Worm (Caenorhabditis elegans) whole organism, young adult: Measurements from ENCODE around the gene str-136.

Experiments used
- B0035.1 ChIP-seq: sonication (generic microtip); optimal IDR thresholded peaks from 2 replicates; lab custom pipeline; 2016; ENCODE audit warnings: missing genetic modification characterization, mild to moderate bottlenecking, missing compliant biosample characterization, missing genotype, missing genetic modification reagents
- C17E4.6 ChIP-seq: fragments of 200-800 bp; sonication (Bioruptor generic); IDR thresholded peaks from 2 replicates; pipeline ENCODE4 v1.3.6; 2022; ENCODE audit warnings: missing genetic modification reagents, missing genetic modification characterization, missing compliant biosample characterization
- F22D6.2 ChIP-seq: sonication (generic microtip); optimal IDR thresholded peaks from 2 replicates; lab custom pipeline; 2016; ENCODE audit warnings: mild to moderate bottlenecking, missing genetic modification characterization, missing compliant biosample characterization
- T07F8.4 ChIP-seq: sonication (generic microtip); optimal IDR thresholded peaks from 2 replicates; lab custom pipeline; 2016; ENCODE audit warnings: mild to moderate bottlenecking, missing genetic modification characterization, moderate library complexity, missing compliant biosample characterization
- T26A5.8 ChIP-seq: sonication (generic microtip); optimal IDR thresholded peaks from 2 replicates; lab custom pipeline; 2016; ENCODE audit warnings: missing genetic modification characterization, missing compliant biosample characterization
- Y53G8AR.9 ChIP-seq: fragments of 200-800 bp; sonication (Bioruptor generic); conservative IDR thresholded peaks from 2 replicates; pipeline ENCODE4 v1.3.6; 2022; ENCODE audit warnings: missing genetic modification reagents, missing genetic modification characterization, missing compliant biosample characterization
- ZK185.1 ChIP-seq: sonication (generic microtip); optimal IDR thresholded peaks from 2 replicates; lab custom pipeline; 2016; ENCODE audit warnings: mild to moderate bottlenecking, missing genetic modification characterization, missing compliant biosample characterization; ENCODE audit not compliant: poor library complexity, severe bottlenecking
- akir-1 ChIP-seq: fragments of 200-800 bp; sonication (Bioruptor generic); optimal IDR thresholded peaks from 2 replicates; lab custom pipeline; 2018; ENCODE audit warnings: mild to moderate bottlenecking, missing genetic modification characterization, moderate library complexity, missing compliant biosample characterization
- attf-6 ChIP-seq: fragments of 200-800 bp; sonication (Bioruptor generic); IDR thresholded peaks from 2 replicates; pipeline ENCODE4 v1.3.6; 2022; ENCODE audit warnings: missing genetic modification reagents, missing genetic modification characterization, missing compliant biosample characterization
- ceh-40 ChIP-seq: fragments of 200-800 bp; sonication (Bioruptor generic); IDR thresholded peaks from 2 replicates; pipeline ENCODE4 v1.3.6; 2022; ENCODE audit warnings: missing genetic modification characterization, missing compliant biosample characterization
- chd-7 ChIP-seq: sonication (generic microtip); optimal IDR thresholded peaks from 2 replicates; lab custom pipeline; 2016; ENCODE audit warnings: mild to moderate bottlenecking, missing genetic modification characterization, moderate library complexity, missing compliant biosample characterization
- dpff-1 ChIP-seq: sonication (generic microtip); optimal IDR thresholded peaks from 2 replicates; lab custom pipeline; 2017; ENCODE audit warnings: mild to moderate bottlenecking, missing genetic modification characterization, missing compliant biosample characterization
- ekl-4 ChIP-seq: fragments of 200-800 bp; sonication (Bioruptor generic); IDR thresholded peaks from 2 replicates; pipeline ENCODE4 v1.3.6; 2022; ENCODE audit warnings: missing genetic modification reagents, missing genetic modification characterization, missing compliant biosample characterization
- hmg-1.2 ChIP-seq: fragments of 200-800 bp; sonication (Bioruptor generic); IDR thresholded peaks from 2 replicates; pipeline ENCODE4 v1.3.6; 2022; ENCODE audit warnings: missing genetic modification reagents, missing genetic modification characterization, missing compliant biosample characterization
- hmg-20 ChIP-seq: fragments of 200-800 bp; sonication (Bioruptor generic); IDR thresholded peaks from 2 replicates; pipeline ENCODE4 v1.3.6; 2022; ENCODE audit warnings: missing genetic modification reagents, missing genetic modification characterization, missing compliant biosample characterization
- hsf-1 ChIP-seq: fragments of 200-800 bp; sonication (Bioruptor generic); IDR thresholded peaks from 2 replicates; pipeline ENCODE4 v1.3.6; 2022; ENCODE audit warnings: missing genetic modification reagents, missing genetic modification characterization, missing compliant biosample characterization
- lsy-27 ChIP-seq: sonication (generic microtip); optimal IDR thresholded peaks from 2 replicates; lab custom pipeline; 2017; ENCODE audit warnings: missing genetic modification characterization, mild to moderate bottlenecking, missing compliant biosample characterization, antibody characterized with exemption, missing genotype, borderline replicate concordance; ENCODE audit not compliant: insufficient read depth
- madf-10 ChIP-seq: sonication (generic microtip); optimal IDR thresholded peaks from 2 replicates; lab custom pipeline; 2016; ENCODE audit warnings: mild to moderate bottlenecking, missing genetic modification characterization, missing compliant biosample characterization
- nfya-2 ChIP-seq: fragments of 200-800 bp; sonication (Bioruptor generic); IDR thresholded peaks from 2 replicates; pipeline ENCODE4 v1.3.6; 2022; ENCODE audit warnings: missing genetic modification reagents, missing genetic modification characterization, missing compliant biosample characterization
- nhr-80 ChIP-seq: sonication (generic microtip); optimal IDR thresholded peaks from 2 replicates; lab custom pipeline; 2016; ENCODE audit warnings: missing genetic modification characterization, missing compliant biosample characterization
- pha-4 ChIP-seq: fragments of 150-350 bp; sonication (generic microtip); optimal IDR thresholded peaks from 2 replicates; lab custom pipeline; 2014; ENCODE audit warnings: missing biosample characterization, missing genetic modification reagents, missing genetic modification characterization
- rec-8 ChIP-seq, 2 experiments: sonication (generic microtip); optimal IDR thresholded peaks; 2 replicates each; lab custom pipeline; 2016; ENCODE audit warnings: mild to moderate bottlenecking in 2 of 2, missing genetic modification characterization in 2 of 2, missing genetic modification reagents in 2 of 2, missing genotype in 2 of 2, missing biosample characterization in 1 of 2, missing compliant biosample characterization in 1 of 2, moderate library complexity in 1 of 2
- repo-1 ChIP-seq: sonication (generic microtip); optimal IDR thresholded peaks from 2 replicates; lab custom pipeline; 2017; ENCODE audit warnings: mild to moderate bottlenecking, missing genetic modification characterization, missing compliant biosample characterization
- sdz-38 ChIP-seq: sonication (generic microtip); optimal IDR thresholded peaks from 2 replicates; lab custom pipeline; 2016; ENCODE audit warnings: missing genotype, missing genetic modification characterization, missing compliant biosample characterization
- snpc-1.1 ChIP-seq: sonication (generic microtip); optimal IDR thresholded peaks from 2 replicates; lab custom pipeline; 2017; ENCODE audit warnings: missing genetic modification characterization, mild to moderate bottlenecking, missing compliant biosample characterization, antibody characterized with exemption, moderate library complexity, missing genotype, missing genetic modification reagents; ENCODE audit not compliant: insufficient read depth
- snpc-1.3 ChIP-seq: sonication (generic microtip); optimal IDR thresholded peaks from 2 replicates; lab custom pipeline; 2017; ENCODE audit warnings: missing genetic modification characterization, mild to moderate bottlenecking, missing compliant biosample characterization, antibody characterized with exemption, moderate library complexity, missing genotype, missing genetic modification reagents; ENCODE audit not compliant: insufficient read depth
- tlf-1 ChIP-seq: fragments of 200-800 bp; sonication (Bioruptor generic); optimal IDR thresholded peaks from 2 replicates; lab custom pipeline; 2018; ENCODE audit warnings: mild to moderate bottlenecking, missing genetic modification characterization, missing compliant biosample characterization
- unc-130 ChIP-seq: sonication (generic microtip); optimal IDR thresholded peaks from 2 replicates; lab custom pipeline; 2016; ENCODE audit warnings: missing genetic modification reagents, missing genetic modification characterization, missing compliant biosample characterization
- ztf-26 ChIP-seq: sonication (generic microtip); optimal IDR thresholded peaks from 2 replicates; lab custom pipeline; 2017; ENCODE audit warnings: missing genetic modification characterization, missing compliant biosample characterization

str-136 gene

ce11 chrV:8245457-8245856 is 33.3 kb downstream of the str-136 start, which contains the start of gene C16D9.5:
TSS of gene C16D9.5 (minus strand) at chrV:8245557.
- TF ChIP-seq C17E4.6 (GFP tag; lab: Robert Waterston, UW) (no peak), ceh-40 (GFP tag; lab: Robert Waterston, UW) (no peak), ZK185.1 (no peak), nfya-2 (GFP tag; lab: Robert Waterston, UW) (no peak), madf-10 (tag; lab: Kevin White, UChicago) (no peak), akir-1 (GFP tag; lab: Kevin White, UChicago) (no peak), sdz-38 (tag; lab: Kevin White, UChicago) (no peak), hmg-20 (GFP tag; lab: Robert Waterston, UW) (no peak), chd-7 (tag; lab: Kevin White, UChicago) (no peak)

- TF ChIP-seq snpc-1.3 (tag; lab: Kevin White, UChicago) (no peak), repo-1 (tag; lab: Kevin White, UChicago) (no peak), nhr-80 (tag; lab: Kevin White, UChicago) (peak; percentile 42)
Observed at ce11 chrV:8243201-8243600, 35.5 kb downstream of the str-136 start.

ce11 chrV:8242798-8243197 is 35.9 kb downstream of the str-136 start, which contains the start of gene C16D9.4:
TSS of gene C16D9.4 (minus strand) at chrV:8242898.
- TF ChIP-seq dpff-1 (tag; lab: Kevin White, UChicago), result no peak
- no peak for TF ChIP-seq tlf-1 (GFP tag; lab: Kevin White, UChicago)
- TF ChIP-seq rec-8 (tag; optimal IDR thresholded peaks at IDR 0.05; lab: Kevin White, UChicago), result no peak
- TF ChIP-seq unc-130 (GFP tag; lab: Kevin White, UChicago), result no peak
- TF ChIP-seq T26A5.8 (tag; lab: Kevin White, UChicago), result no peak
- no peak for TF ChIP-seq lsy-27 (tag; lab: Kevin White, UChicago)
- TF ChIP-seq T07F8.4, result no peak
- TF ChIP-seq sdz-38 (tag; lab: Kevin White, UChicago), result no peak
- no peak for TF ChIP-seq snpc-1.1 (tag; lab: Kevin White, UChicago)
- TF ChIP-seq attf-6 (GFP tag; lab: Robert Waterston, UW), result no peak
- TF ChIP-seq, all 124 proteins: peak for 0

- TF ChIP-seq nhr-80 (tag; lab: Kevin White, UChicago) (no peak), F22D6.2 (tag; lab: Kevin White, UChicago) (no peak), hsf-1 (GFP tag; lab: Robert Waterston, UW) (no peak), Y53G8AR.9 (GFP tag; lab: Robert Waterston, UW) (no peak), repo-1 (tag; lab: Kevin White, UChicago) (no peak), B0035.1 (tag; lab: Kevin White, UChicago) (no peak), pha-4 (tag; lab: Kevin White, UChicago) (no peak), hmg-1.2 (GFP tag; lab: Robert Waterston, UW) (no peak)
Observed at ce11 chrV:8239928-8240327, 38.8 kb downstream of the str-136 start, which contains the start of gene C16D9.3. TSS of gene C16D9.3 (minus strand) at chrV:8240028.

ce11 chrV:8238290-8238689 is 40.4 kb downstream of the str-136 start, which contains the start of gene rol-3:
TSS of gene rol-3 (minus strand) at chrV:8238409.
- TF ChIP-seq ekl-4 (GFP tag; lab: Robert Waterston, UW) (no peak), ztf-26 (no peak)
